Worm (Caenorhabditis elegans) whole organism, mixed stage, embryonic: ENCODE data around the gene Y43F8B.18.

Source experiments
- M03D4.4 ChIP-seq: sonication (generic microtip); optimal IDR thresholded peaks from 2 replicates; lab custom pipeline; 2017; ENCODE audit warnings: mild to moderate bottlenecking, missing genetic modification characterization, missing compliant biosample characterization
- blmp-1 ChIP-seq: fragments of 150-350 bp; optimal IDR thresholded peaks from 2 replicates; lab custom pipeline; 2014; ENCODE audit warnings: missing biosample characterization, missing genetic modification characterization
- ceh-39 ChIP-seq: fragments of 150-350 bp; optimal IDR thresholded peaks from 2 replicates; lab custom pipeline; 2014; ENCODE audit warnings: missing biosample characterization, missing genetic modification characterization
- ceh-43 ChIP-seq: fragments of 200-800 bp; sonication (Bioruptor generic); optimal IDR thresholded peaks from 2 replicates; lab custom pipeline; 2018; ENCODE audit warnings: mild to moderate bottlenecking, missing genetic modification characterization, moderate library complexity, missing compliant biosample characterization
- ceh-83 ChIP-seq: fragments of 200-800 bp; sonication (Bioruptor generic); optimal IDR thresholded peaks from 2 replicates; lab custom pipeline; 2018; ENCODE audit warnings: mild to moderate bottlenecking, missing genetic modification characterization, missing compliant biosample characterization
- ces-1 ChIP-seq: fragments of 150-350 bp; optimal IDR thresholded peaks from 2 replicates; lab custom pipeline; 2014; ENCODE audit warnings: missing biosample characterization, missing genetic modification reagents, missing genetic modification characterization
- drap-1 ChIP-seq: fragments of 200-800 bp; sonication (Bioruptor generic); optimal IDR thresholded peaks from 3 replicates; lab custom pipeline; 2018; ENCODE audit warnings: mild to moderate bottlenecking, missing genetic modification characterization, missing compliant biosample characterization
- elt-1 ChIP-seq: sonication (generic microtip); optimal IDR thresholded peaks from 2 replicates; lab custom pipeline; 2017; ENCODE audit warnings: missing genetic modification characterization, mild to moderate bottlenecking, missing compliant biosample characterization, antibody characterized with exemption, moderate library complexity, borderline replicate concordance; ENCODE audit not compliant: insufficient read depth
- elt-3 ChIP-seq: fragments of 150-350 bp; optimal IDR thresholded peaks from 2 replicates; lab custom pipeline; 2014; ENCODE audit warnings: missing biosample characterization, missing genetic modification characterization
- flh-1 ChIP-seq: fragments of 200-800 bp; sonication (Bioruptor generic); optimal IDR thresholded peaks from 2 replicates; lab custom pipeline; 2018; ENCODE audit warnings: mild to moderate bottlenecking, missing genetic modification characterization, moderate library complexity, missing compliant biosample characterization
- ham-2 ChIP-seq: fragments of 200-800 bp; sonication (Bioruptor generic); optimal IDR thresholded peaks from 2 replicates; lab custom pipeline; 2018; ENCODE audit warnings: mild to moderate bottlenecking, missing genetic modification characterization, missing compliant biosample characterization
- hlh-1 ChIP-seq: fragments of 150-350 bp; optimal IDR thresholded peaks from 2 replicates; lab custom pipeline; 2014; ENCODE audit warnings: missing biosample characterization, missing genetic modification reagents, missing genetic modification characterization
- lin-13 ChIP-seq: fragments of 150-350 bp; optimal IDR thresholded peaks from 2 replicates; lab custom pipeline; 2014; ENCODE audit warnings: missing biosample characterization, missing genetic modification characterization
- lin-32 ChIP-seq: fragments of 200-800 bp; sonication (Bioruptor generic); optimal IDR thresholded peaks from 2 replicates; lab custom pipeline; 2018; ENCODE audit warnings: mild to moderate bottlenecking, missing genetic modification characterization, missing compliant biosample characterization
- lsy-2 ChIP-seq: fragments of 150-350 bp; optimal IDR thresholded peaks from 2 replicates; lab custom pipeline; 2014; ENCODE audit warnings: missing biosample characterization, missing genetic modification characterization
- mab-5 ChIP-seq: fragments of 150-350 bp; optimal IDR thresholded peaks from 2 replicates; lab custom pipeline; 2014; ENCODE audit warnings: missing biosample characterization, missing genetic modification characterization
- mep-1 ChIP-seq: fragments of 150-350 bp; optimal IDR thresholded peaks from 2 replicates; lab custom pipeline; 2017; ENCODE audit warnings: missing biosample characterization, missing genetic modification reagents, missing genetic modification characterization, inconsistent platforms
- mls-2 ChIP-seq: sonication (generic microtip); optimal IDR thresholded peaks from 2 replicates; lab custom pipeline; 2016; ENCODE audit warnings: mild to moderate bottlenecking, missing genetic modification characterization, moderate library complexity, missing compliant biosample characterization
- nhr-12 ChIP-seq: fragments of 150-350 bp; optimal IDR thresholded peaks from 2 replicates; lab custom pipeline; 2014; ENCODE audit warnings: missing biosample characterization, missing genetic modification characterization
- nhr-2 ChIP-seq: fragments of 150-350 bp; optimal IDR thresholded peaks from 2 replicates; lab custom pipeline; 2014; ENCODE audit warnings: missing biosample characterization, missing genetic modification characterization
- nhr-28 ChIP-seq: fragments of 150-350 bp; optimal IDR thresholded peaks from 2 replicates; lab custom pipeline; 2014; ENCODE audit warnings: missing biosample characterization, missing genetic modification characterization
- nhr-76 ChIP-seq: sonication (generic microtip); optimal IDR thresholded peaks from 2 replicates; lab custom pipeline; 2017; ENCODE audit warnings: missing biosample characterization, missing genetic modification characterization
- pha-4 ChIP-seq: fragments of 150-350 bp; optimal IDR thresholded peaks from 2 replicates; lab custom pipeline; 2018; ENCODE audit warnings: missing biosample characterization, missing genetic modification reagents, missing genetic modification characterization
- sem-2 ChIP-seq: fragments of 200-800 bp; sonication (Bioruptor generic); optimal IDR thresholded peaks from 2 replicates; lab custom pipeline; 2018; ENCODE audit warnings: mild to moderate bottlenecking, missing genetic modification characterization, missing compliant biosample characterization
- sptf-1 ChIP-seq: sonication (generic microtip); optimal IDR thresholded peaks from 2 replicates; lab custom pipeline; 2017; ENCODE audit warnings: mild to moderate bottlenecking, missing genetic modification characterization, moderate library complexity, missing compliant biosample characterization
- tbx-8 ChIP-seq: fragments of 200-800 bp; sonication (Bioruptor generic); optimal IDR thresholded peaks from 2 replicates; lab custom pipeline; 2018; ENCODE audit warnings: mild to moderate bottlenecking, missing genetic modification characterization, moderate library complexity, missing compliant biosample characterization
- unc-120 ChIP-seq: sonication (generic microtip); optimal IDR thresholded peaks from 2 replicates; lab custom pipeline; 2017; ENCODE audit warnings: missing genetic modification characterization, missing compliant biosample characterization; ENCODE audit not compliant: poor library complexity, severe bottlenecking
- unc-62 ChIP-seq: fragments of 150-350 bp; optimal IDR thresholded peaks from 2 replicates; lab custom pipeline; 2014; ENCODE audit warnings: missing biosample characterization, missing genetic modification reagents, missing genetic modification characterization
- zip-8 ChIP-seq: fragments of 150-350 bp; optimal IDR thresholded peaks from 2 replicates; lab custom pipeline; 2014; ENCODE audit warnings: missing biosample characterization, missing genetic modification characterization

Gene Y43F8B.18

DNA sequence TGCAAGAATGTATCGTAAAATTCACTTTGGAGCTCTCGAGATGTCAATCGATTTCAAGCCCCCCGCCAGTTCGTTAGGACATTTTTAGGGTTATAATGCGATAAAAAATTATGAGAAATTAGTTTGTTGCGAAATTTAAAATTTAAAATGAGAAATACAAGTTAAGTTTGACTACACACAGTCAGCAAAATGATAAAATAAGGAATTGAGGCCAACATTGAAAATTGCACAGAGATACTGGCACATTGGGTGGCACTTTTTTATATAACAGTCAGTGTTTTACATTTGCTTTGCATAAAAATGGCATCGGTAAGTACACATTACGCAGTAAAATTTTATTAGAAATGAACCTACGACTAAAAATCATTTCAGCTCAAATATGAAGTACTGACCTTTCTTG lies 17.7 kb upstream of the Y43F8B.18 start, which contains the start of gene Y43F8B.12:
Y43F8B.12 (plus strand) TSS at position 301 of the 400 bp plus-strand sequence.
- no peak for TF ChIP-seq lsy-2 (tag; lab: Kevin White, UChicago)
- TF ChIP-seq elt-3, result no peak
- TF ChIP-seq mab-5 (tag; lab: Kevin White, UChicago), result no peak
- TF ChIP-seq ceh-43 (GFP tag; lab: Kevin White, UChicago), result no peak
- TF ChIP-seq pha-4, result no peak
- no peak for TF ChIP-seq blmp-1 (tag; lab: Kevin White, UChicago)

DNA sequence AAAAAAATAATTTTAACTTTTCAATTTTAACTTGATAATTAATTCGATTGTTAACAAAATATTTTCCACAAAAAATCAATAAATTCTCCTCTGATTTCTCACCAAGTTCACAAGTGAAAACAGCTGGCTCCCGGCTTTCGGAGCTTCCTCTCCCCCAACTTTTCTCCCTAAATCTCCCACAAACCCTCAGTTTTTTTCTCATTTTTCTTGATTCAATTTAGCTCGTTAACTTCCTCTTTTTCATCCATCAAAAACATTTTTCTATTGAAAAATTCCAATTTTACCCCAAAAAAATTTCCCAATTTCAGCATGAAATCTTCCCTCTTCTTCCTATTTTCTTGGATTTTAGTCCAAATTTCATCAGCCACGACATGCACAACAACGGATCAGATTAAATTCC lies 15.4 kb upstream of the Y43F8B.18 start, which contains the start of gene Y43F8B.11:
Y43F8B.11 (plus strand) TSS at position 301 of the 400 bp plus-strand sequence.
- TF ChIP-seq mls-2 (no peak), tbx-8 (GFP tag; lab: Kevin White, UChicago) (no peak), zip-8 (tag; lab: Kevin White, UChicago) (no peak), nhr-28 (tag; lab: Kevin White, UChicago) (no peak), nhr-2 (tag; lab: Kevin White, UChicago) (no peak), mep-1 (tag; lab: Kevin White, UChicago) (no peak), nhr-12 (tag; lab: Kevin White, UChicago) (no peak), sem-2 (no peak), ceh-83 (GFP tag; lab: Kevin White, UChicago) (no peak), elt-1 (tag; lab: Kevin White, UChicago) (no peak), lin-13 (tag; lab: Kevin White, UChicago) (no peak), flh-1 (GFP tag; lab: Kevin White, UChicago) (no peak), ham-2 (GFP tag; lab: Kevin White, UChicago) (no peak), ces-1 (GFP tag; lab: Kevin White, UChicago) (no peak)

DNA sequence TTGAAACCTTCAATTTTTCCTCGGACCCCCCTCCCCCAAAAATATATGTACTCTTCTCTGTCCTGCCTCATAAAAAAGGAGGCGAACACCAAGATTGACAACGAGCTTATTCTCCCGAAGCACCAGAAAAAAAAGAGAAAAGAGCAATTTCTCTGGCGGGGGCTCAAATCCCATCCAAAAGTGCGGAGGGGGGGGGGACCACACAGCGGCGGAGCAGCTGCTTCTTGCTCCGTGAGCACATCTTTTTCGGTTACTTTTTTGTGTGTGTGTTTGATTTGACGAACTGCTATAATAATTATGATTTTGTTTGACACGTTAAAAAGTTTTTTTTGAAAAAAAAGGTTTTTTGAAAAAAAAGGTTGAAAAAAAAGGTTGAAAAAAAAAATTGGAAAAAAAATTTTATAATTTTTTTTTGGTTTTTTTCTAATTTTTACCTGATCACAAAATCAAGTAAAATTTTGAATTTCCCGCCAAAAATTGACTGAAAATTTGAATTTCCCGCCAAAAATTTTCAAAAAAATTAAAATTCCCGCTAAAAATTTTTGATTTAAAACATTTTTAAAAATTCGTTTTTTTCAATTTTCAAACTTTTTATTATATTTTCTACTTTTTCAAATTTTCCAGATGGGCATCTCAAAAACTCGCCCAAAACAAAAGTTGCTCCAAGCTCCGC lies 11.8 kb upstream of the Y43F8B.18 start, which contains the start of gene Y43F8B.10:
Y43F8B.10 (plus strand) TSS at position 623 of the 673 bp plus-strand sequence.
- peak; percentile 64 for TF ChIP-seq hlh-1 (tag; lab: Kevin White, UChicago)
- TF ChIP-seq elt-3, result no peak
- TF ChIP-seq unc-120 (tag; lab: Kevin White, UChicago), result peak; percentile 29

DNA sequence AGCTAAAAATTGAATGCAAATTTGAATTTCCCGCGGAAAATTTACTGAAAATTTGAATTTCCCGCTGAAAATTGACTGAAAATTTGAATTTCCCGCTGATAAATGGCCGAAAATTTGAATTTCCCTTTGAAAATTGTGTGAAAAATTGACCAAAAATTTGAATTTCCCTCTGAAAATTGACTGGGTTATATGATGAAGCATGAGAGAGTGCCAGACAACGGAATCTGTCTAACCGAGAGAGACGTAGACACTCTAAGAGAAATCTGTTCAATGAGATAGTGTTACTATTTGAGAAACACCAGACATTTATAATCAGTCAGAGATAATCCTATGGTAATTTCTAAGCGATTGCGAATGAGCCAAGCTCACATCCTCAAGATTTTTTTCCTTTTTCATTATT lies 8.5 kb upstream of the Y43F8B.18 start:
- TF ChIP-seq ceh-83 (GFP tag; lab: Kevin White, UChicago) (no peak), nhr-76 (tag; lab: Kevin White, UChicago) (no peak), drap-1 (no peak), M03D4.4 (tag; lab: Kevin White, UChicago) (no peak), tbx-8 (GFP tag; lab: Kevin White, UChicago) (no peak), mep-1 (tag; lab: Kevin White, UChicago) (no peak), sem-2 (no peak)

DNA sequence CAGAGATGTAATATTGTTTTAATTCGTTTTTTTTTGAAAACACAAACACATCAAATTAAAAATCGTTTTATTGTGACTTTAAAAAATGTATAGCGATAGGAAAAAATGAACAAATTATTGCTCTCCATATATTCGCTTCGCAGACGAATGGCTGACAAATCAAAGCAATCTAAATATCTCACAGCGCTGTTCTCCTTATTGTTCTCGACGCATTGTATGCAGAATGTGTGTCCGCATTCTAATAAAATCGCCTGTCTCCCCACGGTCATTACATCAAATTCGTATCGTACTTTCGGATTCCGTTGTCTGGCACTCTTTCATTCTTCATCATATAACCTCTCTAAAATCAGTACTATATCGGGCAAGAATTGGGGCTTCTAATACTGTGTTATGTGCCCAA lies 7.9 kb upstream of the Y43F8B.18 start, which contains the start of gene Y43F8B.9:
Y43F8B.9 (plus strand) TSS at position 301 of the 400 bp plus-strand sequence.
- no peak for TF ChIP-seq flh-1 (GFP tag; lab: Kevin White, UChicago)
- no peak for TF ChIP-seq nhr-12 (tag; lab: Kevin White, UChicago)
- TF ChIP-seq unc-62, result no peak
- TF ChIP-seq sptf-1 (tag; lab: Kevin White, UChicago), result no peak
- TF ChIP-seq ceh-43 (GFP tag; lab: Kevin White, UChicago), result no peak
- no peak for TF ChIP-seq lin-32 (GFP tag; lab: Kevin White, UChicago)
- TF ChIP-seq ceh-83 (GFP tag; lab: Kevin White, UChicago), result no peak
- TF ChIP-seq nhr-28 (tag; lab: Kevin White, UChicago), result no peak
- no peak for TF ChIP-seq pha-4
- TF ChIP-seq ceh-39 (tag; lab: Kevin White, UChicago), result no peak
- no peak for TF ChIP-seq elt-1 (tag; lab: Kevin White, UChicago)
- TF ChIP-seq drap-1, result no peak
- no peak for TF ChIP-seq mls-2
- no peak for TF ChIP-seq ham-2 (GFP tag; lab: Kevin White, UChicago)
- TF ChIP-seq elt-3, result no peak
- no peak for TF ChIP-seq zip-8 (tag; lab: Kevin White, UChicago)
- TF ChIP-seq nhr-2 (tag; lab: Kevin White, UChicago), result no peak
- TF ChIP-seq M03D4.4 (tag; lab: Kevin White, UChicago), result no peak
- TF ChIP-seq mab-5 (tag; lab: Kevin White, UChicago), result no peak
